Worm (Caenorhabditis elegans): ENCODE measurements around the gene ZK1127.3.
"Not testable (repeated sequence)": the region's sequence is repeated elsewhere in the genome, so short reads cannot be mapped to it uniquely, and the experiment has no call there.

ZK1127.3 gene

DNA sequence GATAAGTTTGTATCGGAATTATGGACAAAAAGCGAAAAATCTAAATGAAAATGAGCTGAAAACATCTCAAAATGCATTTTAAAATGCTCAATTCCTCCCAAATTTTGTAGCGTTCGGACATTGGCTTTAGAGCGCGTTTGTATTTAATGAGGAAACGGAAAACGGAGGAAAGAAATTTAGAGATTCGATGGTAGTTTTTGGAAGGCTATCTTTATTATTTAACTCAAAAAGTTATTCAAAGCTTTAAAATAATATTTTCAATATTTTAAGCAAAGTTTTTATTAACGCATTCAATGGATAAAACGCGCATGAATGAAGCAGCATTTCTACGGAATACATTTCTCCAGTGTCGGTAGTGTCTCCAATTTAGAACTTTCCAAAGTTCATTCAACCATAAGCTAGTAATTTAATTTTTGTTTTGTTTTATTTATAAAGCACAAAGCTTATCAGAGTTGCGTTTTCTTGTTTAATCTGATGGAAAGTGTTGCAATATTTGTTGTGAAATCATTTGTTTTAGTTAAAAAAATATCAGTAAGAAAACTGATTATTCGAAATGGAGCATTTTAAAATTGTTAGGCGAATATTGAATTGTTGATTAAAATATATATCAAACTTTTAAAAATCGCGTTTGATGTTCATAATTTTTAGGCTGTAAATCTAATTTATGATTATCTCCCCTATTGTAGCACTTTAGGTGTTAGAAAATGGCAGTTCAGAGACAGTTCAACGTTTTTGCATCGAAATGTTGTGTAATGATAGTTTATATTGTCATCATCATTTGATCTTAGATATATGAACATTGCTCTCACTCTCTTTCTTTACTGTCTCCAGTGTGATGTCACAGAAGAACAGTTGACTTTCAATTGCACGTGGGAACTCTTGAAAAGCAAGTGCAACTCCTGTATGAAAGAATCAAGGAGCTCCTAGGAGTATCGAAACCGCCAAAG lies 17.8 kb downstream of the ZK1127.3 start (continued):
- TF ChIP-seq nhr-11 (tag; optimal IDR thresholded peaks at IDR 0.05) (peak; percentile 98), pha-4 (GFP tag; IDR thresholded peaks at IDR 0.05) (no peak), pha-4 (tag; optimal IDR thresholded peaks at IDR 0.05) (peak; percentile 35), php-3 (GFP tag; IDR thresholded peaks at IDR 0.05) (peak; percentile 84)

ce11 chrII:7073537-7073913 lies 18.4 kb downstream of the ZK1127.3 start, which contains the start of gene kat-1:
TSS of gene kat-1 (plus strand) at chrII:7073814.
- TF ChIP-seq duxl-1 (tag; optimal IDR thresholded peaks at IDR 0.05; ENCODE audit: poor library complexity) (no peak), saeg-2 (GFP tag; IDR thresholded peaks at IDR 0.05) (no peak), ama-1 (optimal IDR thresholded peaks at IDR 0.05) (no peak), nhr-25 (tag; optimal IDR thresholded peaks at IDR 0.05; ENCODE audit: borderline replicate concordance, insufficient read depth) (no peak)

- 0 out of 2 replicates have a peak, but pooled peaks have one; percentile 48 for TF ChIP-seq saeg-2 (GFP tag; IDR thresholded peaks at IDR 0.05)
- no peak for TF ChIP-seq madf-5 (GFP tag; IDR thresholded peaks at IDR 0.05)
- TF ChIP-seq daf-19 (GFP tag; conservative IDR thresholded peaks at IDR 0.05): 0 out of 2 replicates have a peak, but pooled peaks have one; percentile 53
- TF ChIP-seq dmd-9 (GFP tag; IDR thresholded peaks at IDR 0.05): no peak
- TF ChIP-seq daf-16 (GFP tag; optimal IDR thresholded peaks at IDR 0.05): peak in 1 of 2 experiments; percentile 39
- no peak for TF ChIP-seq daf-16 (tag; optimal IDR thresholded peaks at IDR 0.05)
- TF ChIP-seq Y48G9A.11 (GFP tag; IDR thresholded peaks at IDR 0.05): 0 out of 2 replicates have a peak, but pooled peaks have one; percentile 24
- TF ChIP-seq zfp-3 (GFP tag; conservative IDR thresholded peaks at IDR 0.05): 0 out of 2 replicates have a peak, but pooled peaks have one; percentile 22
- no peak for TF ChIP-seq egl-43 (GFP tag; IDR thresholded peaks at IDR 0.05)
- TF ChIP-seq lin-38 (GFP tag; IDR thresholded peaks at IDR 0.05): peak; percentile 40
- TF ChIP-seq dmd-6 (GFP tag; IDR thresholded peaks at IDR 0.05): no peak
Measured at ce11 chrII:7075564-7076228, 20.6 kb downstream of the ZK1127.3 start, which contains the start of gene T02G5.7. TSS of gene T02G5.7 (plus strand) at chrII:7075614.

DNA sequence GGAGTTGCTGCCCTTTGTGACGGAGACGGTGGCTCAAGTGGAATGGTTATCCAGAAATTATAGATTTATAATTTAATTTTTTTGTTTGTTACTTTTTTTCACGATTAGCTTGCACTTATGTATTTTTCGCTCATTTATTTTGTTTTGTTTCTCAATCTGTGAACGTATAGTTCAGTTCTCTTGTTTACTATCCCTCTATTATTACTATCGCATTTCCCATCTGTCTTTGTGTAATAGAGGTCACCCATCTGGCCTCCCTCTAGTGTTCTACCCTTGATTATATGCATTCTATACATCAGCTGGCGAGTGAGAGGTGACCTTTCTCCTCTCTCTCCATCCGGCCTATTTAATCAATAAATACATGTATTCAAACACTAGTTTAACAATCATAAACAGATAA lies 28.9 kb downstream of the ZK1127.3 start, which contains the start of the genes T02G5.14 and T02G5.15:
TSS of gene T02G5.14 (plus strand) at position 301 of the 400 bp plus-strand sequence.
TSS of gene T02G5.15 (plus strand) at position 301 of the 400 bp plus-strand sequence.
- TF ChIP-seq daf-16 (GFP tag; optimal IDR thresholded peaks at IDR 0.05): peak in 1 of 2 experiments; percentile 21
- not testable (repeated sequence) for TF ChIP-seq daf-16 (tag; optimal IDR thresholded peaks at IDR 0.05)

ce11 chrII:7088283-7088682 lies 33.2 kb downstream of the ZK1127.3 start:
- peak in 1 of 2 experiments; percentile 67 for TF ChIP-seq unc-62 (GFP tag; optimal IDR thresholded peaks at IDR 0.05 in 1 of 2)
- TF ChIP-seq unc-62 (tag; optimal IDR thresholded peaks at IDR 0.05): not testable (repeated sequence)

ce11 chrII:7090085-7090484 lies 35.0 kb downstream of the ZK1127.3 start:
- TF ChIP-seq hlh-30 (tag; optimal IDR thresholded peaks at IDR 0.05; ENCODE audit: insufficient read depth) (peak; percentile 37), dmd-9 (GFP tag; IDR thresholded peaks at IDR 0.05) (no peak)

DNA sequence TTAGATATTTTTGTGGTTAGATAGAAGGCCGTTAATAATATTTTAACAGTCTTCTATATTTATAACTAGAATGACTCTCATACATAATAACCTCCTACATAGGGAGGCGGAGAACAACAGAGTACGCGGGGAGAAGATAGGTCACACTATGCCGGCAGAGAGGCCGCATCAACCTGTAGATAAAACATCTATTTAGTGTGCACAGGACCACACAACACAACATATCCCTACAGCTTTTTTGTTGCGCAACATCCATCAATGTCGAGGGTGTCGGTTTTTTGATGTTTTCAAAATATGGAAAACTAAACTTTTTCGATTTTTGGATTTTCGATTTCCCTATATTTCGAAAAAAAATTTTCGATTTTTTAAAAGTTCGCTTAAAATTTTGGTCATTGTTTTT lies 35.8 kb downstream of the ZK1127.3 start:
- TF ChIP-seq ctbp-1 (GFP tag; IDR thresholded peaks at IDR 0.05): no peak
- TF ChIP-seq nhr-111 (GFP tag; optimal IDR thresholded peaks at IDR 0.05): no peak
- no peak for TF ChIP-seq dmd-8 (GFP tag; IDR thresholded peaks at IDR 0.05)
- TF ChIP-seq nhr-237 (tag; optimal IDR thresholded peaks at IDR 0.05): no peak
- no peak for TF ChIP-seq saeg-2 (GFP tag; IDR thresholded peaks at IDR 0.05)
- no peak for TF ChIP-seq lin-1 (GFP tag; IDR thresholded peaks at IDR 0.05)
- no peak for TF ChIP-seq tag-97 (GFP tag; IDR thresholded peaks at IDR 0.05)
- no peak for TF ChIP-seq F26F4.8 (GFP tag; conservative IDR thresholded peaks at IDR 0.05)
- TF ChIP-seq F49E8.2 (tag; optimal IDR thresholded peaks at IDR 0.05; ENCODE audit: borderline replicate concordance): no peak
